Worm (Caenorhabditis elegans) whole organism, late embryonic: ENCODE data around the gene C33F10.4.

Experiments
- Y22D7AL.16 ChIP-seq: sonication (generic microtip); optimal IDR thresholded peaks from 2 replicates; lab custom pipeline; 2016; ENCODE audit warnings: missing genetic modification characterization, missing compliant biosample characterization
- fkh-6 ChIP-seq: sonication (generic microtip); optimal IDR thresholded peaks from 2 replicates; lab custom pipeline; 2016; ENCODE audit warnings: missing genetic modification characterization, missing compliant biosample characterization
- gmeb-2 ChIP-seq: sonication (generic microtip); optimal IDR thresholded peaks from 2 replicates; lab custom pipeline; 2016; ENCODE audit warnings: missing genetic modification characterization, inconsistent platforms, missing compliant biosample characterization
- nfya-1 ChIP-seq: sonication (generic microtip); optimal IDR thresholded peaks from 2 replicates; lab custom pipeline; 2017; ENCODE audit warnings: missing genetic modification characterization, mild to moderate bottlenecking, missing compliant biosample characterization, antibody characterized with exemption, moderate library complexity

DNA sequence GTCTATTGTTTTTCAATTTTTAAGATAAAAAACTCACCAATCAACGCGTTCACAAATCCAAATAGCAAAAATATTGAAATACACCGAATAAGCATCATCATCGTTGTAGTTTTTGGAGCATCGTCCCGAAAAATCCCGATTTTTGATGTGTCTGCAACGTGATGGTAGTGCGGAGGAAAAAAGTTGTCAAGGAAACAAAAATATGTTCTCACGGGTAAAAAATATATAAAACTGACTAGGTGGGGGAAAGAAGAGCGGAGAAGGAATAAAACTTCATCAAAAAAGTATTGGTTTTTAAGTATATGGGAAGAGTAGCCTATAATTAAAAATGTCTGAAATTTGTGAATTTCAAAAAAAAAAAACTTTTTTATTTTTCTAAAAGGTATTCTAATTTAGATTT, 16.4 kb downstream of the C33F10.4 start, which contains the start of gene rig-6:
- TF ChIP-seq gmeb-2 (tag; lab: Kevin White, UChicago) (no peak), fkh-6 (tag; lab: Kevin White, UChicago) (no peak), Y22D7AL.16 (no peak), nfya-1 (tag; lab: Kevin White, UChicago) (no peak)
